Fruit fly (Drosophila melanogaster): ENCODE results near the gene CG44085.
A peak's percentile ranks its signal among the peaks of the same experiment; 100 is the strongest.

CG44085 gene

DNA sequence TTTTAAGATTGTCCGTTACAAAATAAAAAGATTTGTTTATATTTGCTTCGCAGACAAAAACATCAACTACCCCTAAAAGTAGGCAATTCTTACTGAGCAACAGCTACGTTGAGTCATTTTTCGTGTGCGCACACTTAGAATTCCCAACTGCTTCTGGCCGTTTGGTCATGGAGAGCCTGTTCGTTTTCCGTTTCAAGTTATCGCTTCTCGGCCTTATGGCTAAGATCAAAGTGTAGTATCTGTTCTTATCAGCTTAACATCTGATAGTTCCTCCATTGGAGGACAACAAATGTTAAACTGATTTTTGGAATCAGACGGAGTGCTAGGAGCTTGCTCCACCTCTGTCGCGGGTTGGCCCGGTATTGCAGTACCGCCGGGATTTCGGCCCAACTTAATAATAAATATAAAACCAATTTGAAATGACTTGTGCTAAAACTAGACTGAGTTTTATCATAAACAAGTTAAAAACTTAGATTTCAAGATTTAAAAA lies 45.1 kb upstream of the CG44085 start (continued):
- TF ChIP-seq Fer3 (tag; optimal IDR thresholded peaks at IDR 0.05) (peak; percentile 62), dpn (GFP tag; optimal IDR thresholded peaks at IDR 0.05) (peak; percentile 40 to 74), sisA (GFP tag; IDR thresholded peaks at IDR 0.05) (peak; percentile 49; the same call in 1 of the 2 replicates), chn (GFP tag; optimal IDR thresholded peaks at IDR 0.05) (peak; percentile 27), CG1024 (GFP tag; IDR thresholded peaks at IDR 0.05) (peak; percentile 50; the same call in 1 of the 2 replicates), slou (GFP tag; optimal IDR thresholded peaks at IDR 0.05) (peak; percentile 26), sim (GFP tag; IDR thresholded peaks at IDR 0.05) (0 out of 2 replicates have a peak, but pooled peaks have one; percentile 16), CG11695 (GFP tag; IDR thresholded peaks at IDR 0.05) (peak; percentile 42; the same call in 1 of the 3 replicates), Sox102F (GFP tag; optimal IDR thresholded peaks at IDR 0.05) (peak; percentile 38), btn (GFP tag; optimal IDR thresholded peaks at IDR 0.05) (peak; percentile 52), tna (GFP tag; IDR thresholded peaks at IDR 0.05; ENCODE audit: partially characterized antibody) (peak; percentile 55), ken (GFP tag; IDR thresholded peaks at IDR 0.05) (peak; percentile 65; the same call in 2 of the 3 replicates), lilli (GFP tag; optimal IDR thresholded peaks at IDR 0.05) (peak; percentile 59), D19A (tag; optimal IDR thresholded peaks at IDR 0.05) (peak; percentile 21), Meics (GFP tag; optimal IDR thresholded peaks at IDR 0.05) (peak; percentile 50), CG34376 (GFP tag; optimal IDR thresholded peaks at IDR 0.05) (peak; percentile 88), scrt (GFP tag; optimal IDR thresholded peaks at IDR 0.05) (peak; percentile 39), CG32532 (GFP tag; IDR thresholded peaks at IDR 0.05) (peak; percentile 72), fd96Cb (tag; optimal IDR thresholded peaks at IDR 0.05) (peak; percentile 59), CG15601 (tag; optimal IDR thresholded peaks at IDR 0.05) (peak; percentile 7), zfh1 (GFP tag; IDR thresholded peaks at IDR 0.05) (peak; percentile 77), CG18262 (tag; optimal IDR thresholded peaks at IDR 0.05) (peak; percentile 44), NC2α (GFP tag; optimal IDR thresholded peaks at IDR 0.05) (peak; percentile 53), CG5245 (GFP tag; optimal IDR thresholded peaks at IDR 0.05) (peak; percentile 37), lbe (GFP tag; optimal IDR thresholded peaks at IDR 0.05) (peak; percentile 40), mirr (GFP tag; optimal IDR thresholded peaks at IDR 0.05) (peak; percentile 76), HmgZ (tag; optimal IDR thresholded peaks at IDR 0.05) (peak; percentile 25), CG30403 (GFP tag; optimal IDR thresholded peaks at IDR 0.05) (peak; percentile 30), Scr (GFP tag; IDR thresholded peaks at IDR 0.05; ENCODE audit: partially characterized antibody) (peak; percentile 47), CG16863 (GFP tag; optimal IDR thresholded peaks at IDR 0.05) (peak; percentile 31), Mrtf (GFP tag; IDR thresholded peaks at IDR 0.05) (0 out of 3 replicates have a peak, but pooled peaks have one; percentile 15), Ptx1 (GFP tag; IDR thresholded peaks at IDR 0.05) (peak; percentile 43; the same call in 1 of the 2 replicates), chm (GFP tag; IDR thresholded peaks at IDR 0.05) (peak; percentile 72; the same call in 1 of the 2 replicates), CG4424 (GFP tag; optimal IDR thresholded peaks at IDR 0.05) (peak; percentile 35), Mes4 (GFP tag; optimal IDR thresholded peaks at IDR 0.05) (peak; percentile 58), Gug (GFP tag; IDR thresholded peaks at IDR 0.05) (peak; percentile 49; the same call in 2 of the 4 replicates), H15 (GFP tag; IDR thresholded peaks at IDR 0.05) (peak; percentile 55; the same call in 1 of the 3 replicates)

DNA sequence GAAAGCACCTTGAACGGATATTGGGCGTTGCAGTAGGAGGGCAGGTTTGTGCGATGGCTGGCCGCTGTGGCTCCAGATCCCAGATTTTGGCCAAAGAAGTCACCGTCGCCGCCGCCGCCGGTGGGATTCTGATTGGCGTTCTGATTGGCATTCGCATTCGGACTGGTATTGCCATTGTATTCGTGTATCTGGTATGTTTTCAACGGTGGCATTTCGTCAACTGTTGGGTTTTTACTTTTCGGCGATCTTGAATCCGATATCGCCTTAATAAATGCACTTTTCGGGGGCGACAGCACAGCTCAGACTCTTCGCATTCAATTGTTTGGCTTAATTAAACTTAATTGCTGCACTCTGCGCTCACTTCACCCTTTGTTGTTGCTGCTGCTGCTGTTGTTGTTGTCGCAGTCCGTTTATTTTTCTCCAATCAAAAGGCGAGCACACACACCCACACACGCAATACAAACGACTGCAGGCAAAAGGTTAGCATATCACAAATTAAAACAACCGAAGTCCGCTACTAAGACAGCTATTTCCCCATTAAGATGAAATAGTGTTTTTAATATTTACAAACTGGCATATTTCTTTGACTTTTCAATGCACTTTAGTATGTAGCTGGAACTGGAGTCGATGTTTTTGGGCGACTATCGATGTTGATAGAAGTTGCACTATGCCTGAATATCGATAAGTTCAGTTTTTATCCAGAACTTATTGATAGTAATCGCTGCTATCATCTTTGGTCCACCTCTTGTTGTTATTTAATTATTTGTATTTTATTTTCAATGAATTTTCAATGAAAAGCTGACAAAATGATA lies 41.3 kb upstream of the CG44085 start, which contains the start of the genes CG9426 and mRF1:
TSS of gene CG9426 (minus strand) at position 643 of the 812 bp plus-strand sequence.
TSS of gene mRF1 (plus strand) at position 699 of the 812 bp plus-strand sequence.
- no peak for TF ChIP-seq Mad (GFP tag; optimal IDR thresholded peaks at IDR 0.05)
- TF ChIP-seq wor (GFP tag; IDR thresholded peaks at IDR 0.05), result no peak
- TF ChIP-seq CG11504 (tag; optimal IDR thresholded peaks at IDR 0.05), result peak; percentile 63
- TF ChIP-seq CG11085 (GFP tag; IDR thresholded peaks at IDR 0.05), result no peak
- TF ChIP-seq CG6854 (GFP tag; optimal IDR thresholded peaks at IDR 0.05), result no peak
- no peak for TF ChIP-seq tio (GFP tag; optimal IDR thresholded peaks at IDR 0.05)
- peak; percentile 59 for TF ChIP-seq Sin3A (optimal IDR thresholded peaks at IDR 0.05)
- peak; percentile 100 for TF ChIP-seq CG16813 (GFP tag; IDR thresholded peaks at IDR 0.05; ENCODE audit: partially characterized antibody)
- no peak for TF ChIP-seq fd64A (GFP tag; optimal IDR thresholded peaks at IDR 0.05)
- no peak for TF ChIP-seq CG6813 (GFP tag; optimal IDR thresholded peaks at IDR 0.05)
- no peak for TF ChIP-seq ftz-f1 (GFP tag; optimal IDR thresholded peaks at IDR 0.05)
- no peak for TF ChIP-seq CG11695 (GFP tag; IDR thresholded peaks at IDR 0.05)
- no peak for TF ChIP-seq vfl (GFP tag; optimal IDR thresholded peaks at IDR 0.05)
- TF ChIP-seq CG10979 (tag; optimal IDR thresholded peaks at IDR 0.05), result peak; percentile 13
- no peak for TF ChIP-seq abd-A (tag; optimal IDR thresholded peaks at IDR 0.05)

Data from whole organism, embryonic.